Worm (Caenorhabditis elegans) whole organism, L1 larva: Measurements from ENCODE around the gene szy-4.

Source experiments
- aha-1 ChIP-seq: fragments of 150-350 bp; optimal IDR thresholded peaks from 2 replicates; lab custom pipeline; 2014; ENCODE audit warnings: missing biosample characterization, missing genetic modification characterization
- aly-2 ChIP-seq: fragments of 150-350 bp; optimal IDR thresholded peaks from 2 replicates; lab custom pipeline; 2014; ENCODE audit warnings: missing biosample characterization, missing genetic modification characterization
- hlh-17 ChIP-seq: fragments of 200-800 bp; sonication (Bioruptor generic); optimal IDR thresholded peaks from 2 replicates; lab custom pipeline; 2018; ENCODE audit warnings: missing genetic modification characterization, mild to moderate bottlenecking, missing compliant biosample characterization, moderate library complexity, borderline replicate concordance
- lin-39 ChIP-seq: fragments of 150-350 bp; optimal IDR thresholded peaks from 2 replicates; lab custom pipeline; 2014; ENCODE audit warnings: missing biosample characterization, missing genetic modification reagents, missing genetic modification characterization
- nhr-47 ChIP-seq: sonication (generic microtip); optimal IDR thresholded peaks from 2 replicates; lab custom pipeline; 2016; ENCODE audit warnings: mild to moderate bottlenecking, missing genetic modification characterization, moderate library complexity, missing compliant biosample characterization
- snpc-4 ChIP-seq: fragments of 150-350 bp; optimal IDR thresholded peaks from 2 replicates; lab custom pipeline; 2014; ENCODE audit warnings: missing biosample characterization, missing genetic modification characterization
- unc-86 ChIP-seq: sonication (generic microtip); optimal IDR thresholded peaks from 2 replicates; lab custom pipeline; 2016; ENCODE audit warnings: missing genetic modification characterization, missing compliant biosample characterization
- unc-98 ChIP-seq: fragments of 200-800 bp; sonication (Bioruptor generic); IDR thresholded peaks from 2 replicates; pipeline ENCODE4 v1.3.6; 2022; ENCODE audit warnings: missing genetic modification characterization, missing compliant biosample characterization

- no peak for TF ChIP-seq snpc-4 (tag; lab: Kevin White, UChicago)
- TF ChIP-seq unc-86 (tag; lab: Kevin White, UChicago) = no peak
- no peak for TF ChIP-seq hlh-17 (GFP tag; lab: Kevin White, UChicago)
- TF ChIP-seq nhr-47 = no peak
- TF ChIP-seq aly-2 (tag; lab: Kevin White, UChicago) = no peak
- TF ChIP-seq unc-98 (GFP tag; lab: Robert Waterston, UW) = no peak
- no peak for TF ChIP-seq lin-39 (tag; lab: Kevin White, UChicago)
- no peak for TF ChIP-seq aha-1
Measured at ce11 chrII:6245199-6245702, 46.8 kb downstream of the szy-4 start, which contains the start of gene blos-4.
